Fruit fly (Drosophila melanogaster) whole organism, prepupa: ENCODE results near the gene CG15498.

Experiments
- Lpt ChIP-seq: fragments of 200-800 bp; sonication (Bioruptor generic); optimal IDR thresholded peaks from 3 replicates; lab custom pipeline; 2016; ENCODE audit warnings: missing biosample characterization, missing genetic modification characterization
- Met ChIP-seq: fragments of 200-800 bp; sonication (Bioruptor generic); optimal IDR thresholded peaks from 3 replicates; lab custom pipeline; 2016; ENCODE audit warnings: missing biosample characterization, missing genetic modification characterization
- lz ChIP-seq: fragments of 200-800 bp; sonication (Bioruptor generic); optimal IDR thresholded peaks from 3 replicates; lab custom pipeline; 2016; ENCODE audit warnings: missing biosample characterization, missing genetic modification characterization
- net ChIP-seq: fragments of 200-800 bp; sonication (Bioruptor generic); optimal IDR thresholded peaks from 3 replicates; lab custom pipeline; 2016; ENCODE audit warnings: missing biosample characterization, missing genetic modification characterization
- salr ChIP-seq, 2 experiments: fragments of 200-800 bp; sonication (Bioruptor generic); optimal IDR thresholded peaks; 3 replicates each; lab custom pipeline; 2016 to 2018; ENCODE audit warnings: missing biosample characterization in 2 of 2, missing genetic modification characterization in 2 of 2, mild to moderate bottlenecking in 1 of 2

DNA sequence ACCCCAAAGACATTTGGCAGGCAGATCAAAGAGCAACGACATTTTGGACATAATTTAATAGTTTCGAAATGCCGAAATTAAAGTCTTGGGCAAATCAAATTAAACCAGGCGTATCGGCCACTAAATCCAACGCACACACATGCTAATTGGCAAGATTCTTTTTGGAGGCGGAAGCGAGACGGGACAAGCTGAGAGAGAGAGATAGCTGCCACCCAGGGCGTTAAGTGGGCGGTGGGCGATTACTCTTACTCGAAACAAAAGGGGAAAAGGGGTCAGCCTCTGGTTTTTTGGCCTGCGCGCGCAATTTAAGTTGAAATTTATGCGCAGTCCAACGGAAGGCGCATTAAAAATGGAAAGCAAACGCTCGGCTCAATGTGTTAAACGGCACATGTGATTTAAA lies 5.6 kb downstream of the CG15498 start:
- TF ChIP-seq lz (no peak), net (GFP tag; lab: Kevin White, UChicago) (no peak), Lpt (GFP tag; lab: Kevin White, UChicago) (no peak), Met (GFP tag; lab: Kevin White, UChicago) (no peak), salr (GFP tag; optimal IDR thresholded peaks at IDR 0.05; lab: Kevin White, UChicago) (no peak)
